Worm (Caenorhabditis elegans) whole organism, midembryonic: Measurements from ENCODE around the gene str-178.

Experiments used
- flt-1 ChIP-seq: fragments of 200-800 bp; sonication (Bioruptor generic); IDR thresholded peaks from 2 replicates; pipeline ENCODE4 v1.3.6; 2022; ENCODE audit warnings: missing genetic modification characterization, missing compliant biosample characterization
- ztf-23 ChIP-seq: fragments of 200-800 bp; sonication (Bioruptor generic); IDR thresholded peaks from 2 replicates; pipeline ENCODE4 v1.3.6; 2022; ENCODE audit warnings: missing genetic modification reagents, missing genetic modification characterization, missing compliant biosample characterization

ce11 chrV:12749558-12749957, 33.2 kb upstream of the str-178 start:
- TF ChIP-seq flt-1 (GFP tag; lab: Robert Waterston, UW) (no peak), ztf-23 (GFP tag; lab: Robert Waterston, UW) (no peak)
